Worm (Caenorhabditis elegans) whole organism, L2 larva: Measurements from ENCODE around the gene Y45F10B.59.
"Not testable (repeated sequence)": the region's sequence is repeated elsewhere in the genome, so short reads cannot be mapped to it uniquely, and the experiment has no call there.

Experiments used
- C34F6.9 ChIP-seq: fragments of 150-350 bp; optimal IDR thresholded peaks from 2 replicates; lab custom pipeline; 2014; ENCODE audit warnings: missing biosample characterization, missing genetic modification characterization
- ZK546.5 ChIP-seq: sonication (generic microtip); optimal IDR thresholded peaks from 2 replicates; lab custom pipeline; 2017; ENCODE audit warnings: missing biosample characterization, missing genetic modification characterization
- aly-2 ChIP-seq: fragments of 150-350 bp; optimal IDR thresholded peaks from 2 replicates; lab custom pipeline; 2014; ENCODE audit warnings: missing biosample characterization, missing genetic modification characterization
- ama-1 ChIP-seq: fragments of 150-350 bp; optimal IDR thresholded peaks from 2 replicates; lab custom pipeline; 2018; ENCODE audit warnings: inconsistent platforms
- ceh-82 ChIP-seq: fragments of 150-350 bp; optimal IDR thresholded peaks from 2 replicates; lab custom pipeline; 2014; ENCODE audit warnings: missing biosample characterization, missing genetic modification characterization
- elt-1 ChIP-seq: fragments of 150-350 bp; optimal IDR thresholded peaks from 2 replicates; lab custom pipeline; 2014; ENCODE audit warnings: missing biosample characterization, missing genetic modification characterization
- elt-3 ChIP-seq: sonication (generic microtip); optimal IDR thresholded peaks from 2 replicates; lab custom pipeline; 2017; ENCODE audit warnings: missing biosample characterization, missing genetic modification characterization
- gmeb-1 ChIP-seq: fragments of 150-350 bp; optimal IDR thresholded peaks from 2 replicates; lab custom pipeline; 2014; ENCODE audit warnings: missing biosample characterization, missing genetic modification characterization
- lin-11 ChIP-seq: fragments of 150-350 bp; sonication (generic microtip); optimal IDR thresholded peaks from 2 replicates; lab custom pipeline; 2014; ENCODE audit warnings: missing biosample characterization, missing genetic modification characterization, inconsistent platforms, mixed read lengths
- lin-39 ChIP-seq: fragments of 150-350 bp; optimal IDR thresholded peaks from 2 replicates; lab custom pipeline; 2014; ENCODE audit warnings: missing biosample characterization, missing genetic modification reagents, missing genetic modification characterization
- nhr-10 ChIP-seq: sonication (generic microtip); optimal IDR thresholded peaks from 2 replicates; lab custom pipeline; 2017; ENCODE audit warnings: missing biosample characterization, missing genetic modification characterization
- nhr-11 ChIP-seq: fragments of 150-350 bp; optimal IDR thresholded peaks from 2 replicates; lab custom pipeline; 2014; ENCODE audit warnings: missing biosample characterization, missing genetic modification characterization
- nhr-21 ChIP-seq: fragments of 150-350 bp; optimal IDR thresholded peaks from 2 replicates; lab custom pipeline; 2014; ENCODE audit warnings: missing biosample characterization, missing genetic modification characterization
- nhr-23 ChIP-seq: fragments of 150-350 bp; optimal IDR thresholded peaks from 2 replicates; lab custom pipeline; 2014; ENCODE audit warnings: missing biosample characterization, missing genetic modification reagents, missing genetic modification characterization
- nhr-237 ChIP-seq: fragments of 150-350 bp; optimal IDR thresholded peaks from 2 replicates; lab custom pipeline; 2014; ENCODE audit warnings: missing biosample characterization, missing genetic modification characterization
- nhr-25 ChIP-seq: fragments of 150-350 bp; sonication (generic microtip); optimal IDR thresholded peaks from 3 replicates; lab custom pipeline; 2014; ENCODE audit warnings: missing biosample characterization, missing genetic modification characterization
- peb-1 ChIP-seq: fragments of 150-350 bp; optimal IDR thresholded peaks from 2 replicates; lab custom pipeline; 2014; ENCODE audit warnings: missing biosample characterization, missing genetic modification characterization
- sem-4 ChIP-seq: fragments of 150-350 bp; optimal IDR thresholded peaks from 2 replicates; lab custom pipeline; 2014; ENCODE audit warnings: missing biosample characterization, missing genetic modification reagents, missing genetic modification characterization
- sma-3 ChIP-seq: sonication (generic microtip); optimal IDR thresholded peaks from 2 replicates; lab custom pipeline; 2016; ENCODE audit warnings: missing genetic modification reagents, missing genetic modification characterization, missing compliant biosample characterization
- snpc-4 ChIP-seq: fragments of 150-350 bp; optimal IDR thresholded peaks from 2 replicates; lab custom pipeline; 2014; ENCODE audit warnings: missing biosample characterization, missing genetic modification characterization
- unc-62 ChIP-seq: fragments of 150-350 bp; optimal IDR thresholded peaks from 2 replicates; lab custom pipeline; 2014; ENCODE audit warnings: missing biosample characterization, missing genetic modification reagents, missing genetic modification characterization
- zag-1 ChIP-seq: fragments of 150-350 bp; optimal IDR thresholded peaks from 2 replicates; lab custom pipeline; 2014; ENCODE audit warnings: missing biosample characterization, missing genetic modification characterization
- ztf-1 ChIP-seq: fragments of 200-800 bp; sonication (Bioruptor generic); conservative IDR thresholded peaks from 2 replicates; pipeline ENCODE4 v1.3.6; 2022; ENCODE audit warnings: missing genetic modification characterization, missing compliant biosample characterization
- ztf-4 ChIP-seq: fragments of 150-350 bp; optimal IDR thresholded peaks from 2 replicates; lab custom pipeline; 2014; ENCODE audit warnings: missing biosample characterization, missing genetic modification characterization

The Y45F10B.59 gene

DNA sequence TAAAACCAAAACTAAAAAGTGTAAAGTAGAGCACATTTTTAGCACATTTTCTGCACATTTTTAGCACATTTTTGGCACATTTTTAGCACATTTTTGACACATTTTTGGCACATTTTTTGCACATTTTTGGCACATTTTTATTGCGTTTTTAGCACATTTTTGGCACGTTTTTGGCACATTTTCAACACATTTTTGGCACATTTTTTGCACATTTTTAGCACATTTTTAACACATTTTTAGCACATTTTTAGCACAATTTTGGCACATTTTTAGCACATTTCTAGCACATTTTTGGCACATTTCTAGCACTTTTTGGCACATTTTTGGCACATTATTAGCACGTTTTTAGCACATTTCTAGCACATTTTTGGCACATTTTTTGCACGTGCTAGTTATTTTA lies 26.7 kb upstream of the Y45F10B.59 start:
- TF ChIP-seq ceh-82 (tag; lab: Kevin White, UChicago) = no peak
- TF ChIP-seq lin-11 (tag; lab: Kevin White, UChicago) = no peak
- TF ChIP-seq elt-1 (tag; lab: Kevin White, UChicago) = no peak
- no peak for TF ChIP-seq snpc-4
- no peak for TF ChIP-seq peb-1
- no peak for TF ChIP-seq nhr-10 (tag; lab: Kevin White, UChicago)

DNA sequence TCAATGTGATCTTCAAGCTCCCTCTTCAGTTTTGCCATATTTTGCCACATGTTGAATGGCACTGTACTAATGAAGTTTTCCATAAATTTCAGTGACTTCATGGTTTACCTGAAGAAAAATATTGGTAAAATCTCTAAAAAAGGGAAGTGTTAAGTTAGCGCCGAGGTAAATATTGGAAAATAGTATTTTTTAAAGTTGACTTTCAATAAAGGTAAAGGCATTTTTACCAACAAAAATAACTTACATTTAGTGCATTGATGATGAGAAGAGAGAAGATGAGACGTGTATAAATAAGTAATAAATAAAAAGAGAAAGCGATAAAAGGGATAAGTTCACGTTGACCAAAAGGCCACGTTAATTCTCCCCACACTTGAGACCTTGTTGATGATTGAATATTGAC lies 24.2 kb upstream of the Y45F10B.59 start, which contains the start of gene Y45F10B.8:
Y45F10B.8 (minus strand) TSS at position 101 of the 400 bp plus-strand sequence.
- TF ChIP-seq zag-1 (tag; lab: Kevin White, UChicago); nhr-10 (tag; lab: Kevin White, UChicago); sma-3: not testable (repeated sequence)

DNA sequence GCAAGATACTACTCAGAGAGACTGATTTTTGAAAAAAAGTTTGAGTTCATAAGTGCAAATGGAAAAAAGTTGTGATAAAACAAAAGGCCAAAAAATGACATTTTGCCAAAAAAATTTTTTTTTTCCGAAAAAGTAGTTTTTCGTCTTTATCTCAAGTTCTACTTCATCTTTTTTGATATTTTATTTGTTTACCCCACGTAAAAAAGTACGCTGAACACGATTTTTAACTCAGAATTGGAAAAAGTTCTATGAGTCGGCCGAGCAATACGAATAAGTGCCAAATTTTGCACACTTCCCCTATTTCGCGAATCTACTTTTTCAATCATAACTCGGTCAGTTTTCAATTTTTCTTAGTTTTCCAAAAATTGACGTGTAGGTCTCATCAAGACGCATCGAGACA lies 23.5 kb upstream of the Y45F10B.59 start, which contains the start of gene sru-16:
sru-16 (plus strand) TSS at position 301 of the 400 bp plus-strand sequence.
- TF ChIP-seq unc-62 (GFP tag; lab: Kevin White, UChicago); nhr-11 (tag; lab: Kevin White, UChicago); snpc-4: not testable (repeated sequence)

DNA sequence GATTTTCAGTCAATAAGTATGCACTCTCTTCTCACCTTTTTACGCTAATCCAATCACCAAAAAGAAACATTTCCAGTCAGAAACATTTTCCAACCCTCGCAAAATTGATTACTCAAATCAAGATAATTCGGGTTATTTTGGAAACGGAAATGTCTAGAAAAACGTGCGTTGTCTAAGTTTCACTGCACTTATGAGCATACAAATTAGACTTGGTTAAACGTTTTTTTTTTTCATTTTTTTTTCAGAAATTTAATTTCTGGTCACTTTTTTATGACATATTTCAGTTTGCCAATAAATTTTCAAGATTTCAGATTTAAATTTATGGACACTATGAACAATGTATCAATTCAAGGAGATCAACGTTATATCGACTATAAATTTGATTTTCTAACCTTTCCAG lies 19.5 kb upstream of the Y45F10B.59 start, which contains the start of gene sru-12:
sru-12 (plus strand) TSS at position 301 of the 400 bp plus-strand sequence.
- TF ChIP-seq nhr-25 (tag; lab: Kevin White, UChicago) = no peak

DNA sequence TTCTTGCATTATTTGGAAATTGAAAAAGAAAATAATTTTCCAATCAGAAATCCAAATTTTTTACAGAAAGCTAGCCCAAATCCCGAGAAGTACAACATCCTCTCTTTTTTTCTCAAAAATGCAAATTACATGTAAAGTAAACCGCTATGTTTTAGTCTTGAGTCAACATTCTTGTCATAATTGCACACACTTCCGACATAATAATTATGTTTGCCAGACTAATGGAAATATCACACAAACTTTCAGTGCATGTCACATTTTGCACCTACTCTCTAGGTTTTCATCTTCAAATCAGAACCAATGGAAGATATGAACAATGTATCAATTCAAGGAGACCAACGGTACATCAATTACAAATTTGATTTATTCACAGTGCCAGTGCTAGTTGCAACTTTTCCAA lies 17.8 kb upstream of the Y45F10B.59 start, which contains the start of gene sru-11:
sru-11 (plus strand) TSS at position 301 of the 400 bp plus-strand sequence.
- TF ChIP-seq nhr-237 = no peak
- TF ChIP-seq zag-1 (tag; lab: Kevin White, UChicago) = no peak
- no peak for TF ChIP-seq C34F6.9
- TF ChIP-seq gmeb-1 = no peak
- TF ChIP-seq nhr-21 (tag; lab: Kevin White, UChicago) = no peak
- TF ChIP-seq ceh-82 (tag; lab: Kevin White, UChicago) = no peak
- TF ChIP-seq lin-11 (tag; lab: Kevin White, UChicago) = no peak
- TF ChIP-seq lin-39 (tag; lab: Kevin White, UChicago) = no peak
- TF ChIP-seq, all 48 proteins: peak for 0

DNA sequence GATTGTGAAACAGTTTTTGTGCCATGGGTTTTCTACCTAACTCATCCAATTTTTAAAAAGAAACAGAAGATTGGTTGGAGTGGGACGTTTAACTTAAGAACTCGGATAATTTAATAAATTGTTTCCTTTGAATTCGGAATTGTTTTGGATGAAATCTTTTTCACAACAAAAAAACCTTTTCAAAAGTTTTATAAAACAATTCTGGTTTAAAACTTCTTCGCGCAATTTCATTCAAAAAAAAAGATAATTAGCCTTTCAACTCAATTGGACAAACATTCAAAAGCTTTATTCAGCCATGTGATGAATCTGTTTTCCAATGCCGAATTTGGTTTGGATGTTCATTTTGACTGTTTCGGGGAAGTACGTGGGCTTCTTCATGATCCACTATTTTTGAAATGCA lies 15.2 kb upstream of the Y45F10B.59 start, which contains the start of gene Y45F10B.12:
Y45F10B.12 (plus strand) TSS at position 301 of the 400 bp plus-strand sequence.
- TF ChIP-seq ztf-1 (no peak), ztf-4 (no peak)

DNA sequence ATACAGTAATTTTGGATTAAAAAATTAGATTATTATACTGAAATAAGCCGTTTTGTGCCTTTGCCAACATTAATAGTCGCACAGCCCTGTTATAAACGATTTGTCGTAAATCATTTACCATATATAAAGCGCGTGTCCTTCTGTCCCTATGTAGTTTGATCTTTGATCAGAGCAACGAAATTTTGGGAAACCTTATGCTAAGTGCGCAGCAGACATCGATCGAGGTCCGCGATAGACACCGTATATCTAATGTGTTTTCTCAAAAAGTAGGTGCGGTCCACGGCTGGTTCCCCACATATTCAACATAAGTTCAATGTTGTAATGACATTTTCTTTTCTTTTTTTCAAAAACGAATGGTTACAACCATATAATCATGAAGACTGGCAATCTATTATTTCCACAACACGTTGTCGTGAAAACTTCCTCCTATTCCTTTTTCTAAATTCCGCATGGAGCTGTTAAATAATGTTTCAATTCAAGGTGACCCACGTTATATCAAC lies 13.8 kb upstream of the Y45F10B.59 start, which contains the start of gene sru-9:
sru-9 (plus strand) TSS at position 450 of the 500 bp plus-strand sequence.
- not testable (repeated sequence) for TF ChIP-seq ztf-4; gmeb-1; elt-1 (tag; lab: Kevin White, UChicago)

DNA sequence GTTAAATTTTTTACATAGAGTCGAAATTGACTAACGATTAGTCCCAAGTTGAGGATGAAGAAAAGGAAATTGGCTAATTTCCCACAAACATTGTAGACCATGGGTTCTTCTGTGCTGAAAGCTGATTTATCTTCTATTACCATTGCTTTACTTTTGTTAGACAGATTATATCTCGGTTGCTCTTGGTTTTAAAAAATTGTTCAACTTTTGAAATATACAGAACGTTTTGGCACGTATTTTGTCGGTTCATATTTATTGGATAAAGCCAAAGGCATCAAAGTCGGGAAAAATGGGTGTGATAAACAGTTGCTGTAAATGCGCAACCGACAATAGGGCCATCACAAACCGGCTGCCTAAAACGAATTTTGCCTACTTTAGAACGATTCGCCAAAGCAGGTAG lies 10.8 kb upstream of the Y45F10B.59 start, which contains the start of gene tsp-5:
tsp-5 (minus strand) TSS at position 101 of the 400 bp plus-strand sequence.
- TF ChIP-seq nhr-21 (tag; lab: Kevin White, UChicago) = no peak
- TF ChIP-seq ZK546.5 (tag; lab: Kevin White, UChicago) = no peak
- TF ChIP-seq aly-2 (tag; lab: Kevin White, UChicago) = no peak
- no peak for TF ChIP-seq ztf-4
- no peak for TF ChIP-seq elt-1 (tag; lab: Kevin White, UChicago)
- no peak for TF ChIP-seq nhr-23 (tag; lab: Kevin White, UChicago)
- TF ChIP-seq sem-4 (tag; lab: Kevin White, UChicago) = no peak

DNA sequence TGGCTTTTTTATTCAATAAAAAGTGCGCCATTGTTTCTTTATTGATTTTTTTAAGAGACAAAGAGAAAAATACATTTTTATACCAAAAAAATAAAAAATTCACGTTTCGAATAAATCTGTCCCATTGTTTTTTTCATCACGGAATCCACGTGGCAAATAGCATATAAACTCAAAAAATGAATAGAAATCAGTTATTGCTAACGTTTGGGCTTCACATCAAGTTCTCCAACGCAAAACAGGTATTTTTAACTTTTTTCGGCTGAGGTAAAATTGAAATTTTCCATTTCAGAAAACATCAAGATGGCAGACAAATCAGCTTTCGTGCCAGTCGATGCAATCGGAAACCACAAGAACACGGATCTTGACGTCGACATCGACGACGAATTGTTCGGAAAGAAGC lies 9.1 kb upstream of the Y45F10B.59 start, which contains the start of gene Y45F10B.3:
Y45F10B.3 (plus strand) TSS at position 301 of the 400 bp plus-strand sequence.
- TF ChIP-seq snpc-4 = no peak
- TF ChIP-seq, all 48 proteins: peak for 0

DNA sequence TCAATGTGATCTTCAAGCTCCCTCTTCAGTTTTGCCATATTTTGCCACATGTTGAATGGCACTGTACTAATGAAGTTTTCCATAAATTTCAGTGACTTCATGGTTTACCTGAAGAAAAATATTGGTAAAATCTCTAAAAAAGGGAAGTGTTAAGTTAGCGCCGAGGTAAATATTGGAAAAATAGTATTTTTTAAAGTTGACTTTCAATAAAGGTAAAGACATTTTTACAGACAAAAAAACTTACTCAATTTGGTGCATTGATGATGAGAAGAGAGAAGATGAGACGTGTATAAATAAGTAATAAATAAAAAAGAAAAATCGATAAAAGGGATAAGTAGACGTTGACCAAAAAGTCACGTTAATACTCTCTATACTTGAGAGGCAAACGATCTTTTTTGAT lies 4.6 kb upstream of the Y45F10B.59 start, which contains the start of gene Y45F10B.9:
Y45F10B.9 (minus strand) TSS at position 101 of the 400 bp plus-strand sequence.
- not testable (repeated sequence) for TF ChIP-seq C34F6.9; ama-1 (lab: Kevin White, UChicago); elt-3 (tag; lab: Kevin White, UChicago)
